Worm (Caenorhabditis elegans) whole organism, L1 larva: ENCODE data around the gene B0547.2.

Source experiments
- C04F5.9 ChIP-seq: sonication (generic microtip); optimal IDR thresholded peaks from 2 replicates; lab custom pipeline; 2016; ENCODE audit warnings: missing genetic modification characterization, missing compliant biosample characterization
- F16B12.6 ChIP-seq: fragments of 150-350 bp; optimal IDR thresholded peaks from 2 replicates; lab custom pipeline; 2014; ENCODE audit warnings: missing biosample characterization, missing genetic modification characterization
- aha-1 ChIP-seq: fragments of 150-350 bp; optimal IDR thresholded peaks from 2 replicates; lab custom pipeline; 2014; ENCODE audit warnings: missing biosample characterization, missing genetic modification characterization
- ceh-8 ChIP-seq: fragments of 200-800 bp; sonication (Bioruptor generic); optimal IDR thresholded peaks from 2 replicates; lab custom pipeline; 2018; ENCODE audit warnings: mild to moderate bottlenecking, missing genetic modification characterization, moderate library complexity, missing compliant biosample characterization
- ceh-82 ChIP-seq, 3 experiments: fragments of 150-350 bp in 1 of 3; sonication (generic microtip) in 2 of 3; optimal IDR thresholded peaks; 2 replicates each; lab custom pipeline; 2014 to 2017; ENCODE audit warnings: missing biosample characterization in 3 of 3, missing genetic modification characterization in 3 of 3
- ceh-90 ChIP-seq: sonication (generic microtip); optimal IDR thresholded peaks from 2 replicates; lab custom pipeline; 2016; ENCODE audit warnings: missing genetic modification characterization, missing compliant biosample characterization
- ces-1 ChIP-seq: fragments of 150-350 bp; optimal IDR thresholded peaks from 2 replicates; lab custom pipeline; 2014; ENCODE audit warnings: missing biosample characterization, missing genetic modification reagents, missing genetic modification characterization
- dsc-1 ChIP-seq: sonication (generic microtip); optimal IDR thresholded peaks from 2 replicates; lab custom pipeline; 2016; ENCODE audit warnings: mild to moderate bottlenecking, missing genetic modification characterization, missing compliant biosample characterization
- egl-13 ChIP-seq: sonication (generic microtip); optimal IDR thresholded peaks from 2 replicates; lab custom pipeline; 2016; ENCODE audit warnings: missing genotype, missing genetic modification reagents, missing genetic modification characterization, missing compliant biosample characterization
- egl-27 ChIP-seq, 2 experiments: fragments of 150-350 bp in 1 of 2; sonication (generic microtip); optimal IDR thresholded peaks; 3 replicates each; lab custom pipeline; 2017 to 2018; ENCODE audit warnings: missing biosample characterization in 2 of 2, missing genetic modification characterization in 2 of 2, missing genetic modification reagents in 2 of 2
- elt-2 ChIP-seq: sonication (generic microtip); optimal IDR thresholded peaks from 2 replicates; lab custom pipeline; 2016; ENCODE audit warnings: missing genetic modification characterization, mild to moderate bottlenecking, inconsistent platforms, missing compliant biosample characterization, missing genetic modification reagents
- ets-5 ChIP-seq: fragments of 200-800 bp; sonication (Bioruptor generic); IDR thresholded peaks from 2 replicates; pipeline ENCODE4 v1.3.6; 2022; ENCODE audit warnings: missing genetic modification characterization, missing compliant biosample characterization
- fkh-4 ChIP-seq: sonication (generic microtip); optimal IDR thresholded peaks from 2 replicates; lab custom pipeline; 2016; ENCODE audit warnings: missing compliant biosample characterization, missing genetic modification characterization, borderline replicate concordance
- fkh-8 ChIP-seq: sonication (generic microtip); optimal IDR thresholded peaks from 2 replicates; lab custom pipeline; 2016; ENCODE audit warnings: mild to moderate bottlenecking, missing genetic modification characterization, missing compliant biosample characterization
- fos-1 ChIP-seq: fragments of 150-350 bp; optimal IDR thresholded peaks from 2 replicates; lab custom pipeline; 2014; ENCODE audit warnings: missing biosample characterization, missing genetic modification characterization
- grh-1 ChIP-seq: fragments of 200-800 bp; sonication (Bioruptor generic); IDR thresholded peaks from 2 replicates; pipeline ENCODE4 v1.3.6; 2022; ENCODE audit warnings: missing genetic modification reagents, missing genetic modification characterization, missing compliant biosample characterization
- hlh-17 ChIP-seq: fragments of 200-800 bp; sonication (Bioruptor generic); optimal IDR thresholded peaks from 2 replicates; lab custom pipeline; 2018; ENCODE audit warnings: missing genetic modification characterization, mild to moderate bottlenecking, missing compliant biosample characterization, moderate library complexity, borderline replicate concordance
- hpl-2 ChIP-seq: fragments of 150-350 bp; optimal IDR thresholded peaks from 2 replicates; lab custom pipeline; 2014; ENCODE audit warnings: missing biosample characterization, missing genetic modification reagents, missing genetic modification characterization
- jun-1 ChIP-seq: fragments of 150-350 bp; optimal IDR thresholded peaks from 2 replicates; lab custom pipeline; 2014; ENCODE audit warnings: missing biosample characterization, missing genetic modification reagents, missing genetic modification characterization
- lin-13 ChIP-seq: fragments of 150-350 bp; optimal IDR thresholded peaks from 2 replicates; lab custom pipeline; 2014; ENCODE audit warnings: missing biosample characterization, missing genetic modification reagents, missing genetic modification characterization
- lin-14 ChIP-seq: fragments of 200-800 bp; sonication (Bioruptor generic); optimal IDR thresholded peaks from 2 replicates; lab custom pipeline; 2018; ENCODE audit warnings: mild to moderate bottlenecking, missing genetic modification characterization, moderate library complexity, missing compliant biosample characterization
- lin-15B ChIP-seq: fragments of 150-350 bp; sonication (generic microtip); optimal IDR thresholded peaks from 3 replicates; lab custom pipeline; 2014; ENCODE audit warnings: missing biosample characterization, missing genetic modification characterization
- lir-3 ChIP-seq: sonication (generic microtip); optimal IDR thresholded peaks from 2 replicates; lab custom pipeline; 2016; ENCODE audit warnings: mild to moderate bottlenecking, missing genetic modification characterization, moderate library complexity, missing compliant biosample characterization; ENCODE audit not compliant: poor library complexity
- lsy-2 ChIP-seq, 2 experiments: fragments of 150-350 bp; optimal IDR thresholded peaks; 2 replicates each; lab custom pipeline; 2014; ENCODE audit warnings: missing biosample characterization in 2 of 2, missing genetic modification characterization in 2 of 2
- mab-9 ChIP-seq: fragments of 200-800 bp; sonication (Bioruptor generic); IDR thresholded peaks from 2 replicates; pipeline ENCODE4 v1.3.6; 2022; ENCODE audit warnings: missing genetic modification reagents, missing genetic modification characterization, missing compliant biosample characterization
- mdl-1 ChIP-seq, 2 experiments: fragments of 150-350 bp; optimal IDR thresholded peaks; 2 replicates each; lab custom pipeline; 2014 to 2017; ENCODE audit warnings: missing biosample characterization in 2 of 2, missing genetic modification characterization in 2 of 2, inconsistent platforms in 1 of 2
- mef-2 ChIP-seq: fragments of 150-350 bp; optimal IDR thresholded peaks from 2 replicates; lab custom pipeline; 2014; ENCODE audit warnings: missing biosample characterization, missing genetic modification characterization
- mep-1 ChIP-seq: fragments of 150-350 bp; optimal IDR thresholded peaks from 2 replicates; lab custom pipeline; 2014; ENCODE audit warnings: missing biosample characterization, missing genetic modification characterization
- nhr-11 ChIP-seq: fragments of 150-350 bp; optimal IDR thresholded peaks from 2 replicates; lab custom pipeline; 2014; ENCODE audit warnings: missing biosample characterization, missing genetic modification characterization
- nhr-237 ChIP-seq: fragments of 150-350 bp; optimal IDR thresholded peaks from 2 replicates; lab custom pipeline; 2014; ENCODE audit warnings: missing biosample characterization, missing genetic modification characterization
- nhr-47 ChIP-seq: sonication (generic microtip); optimal IDR thresholded peaks from 2 replicates; lab custom pipeline; 2016; ENCODE audit warnings: mild to moderate bottlenecking, missing genetic modification characterization, moderate library complexity, missing compliant biosample characterization
- nhr-71 ChIP-seq: sonication (generic microtip); optimal IDR thresholded peaks from 2 replicates; lab custom pipeline; 2016; ENCODE audit warnings: mild to moderate bottlenecking, missing genetic modification characterization, moderate library complexity, missing compliant biosample characterization
- nhr-77 ChIP-seq: fragments of 150-350 bp; optimal IDR thresholded peaks from 2 replicates; lab custom pipeline; 2014; ENCODE audit warnings: missing biosample characterization, missing genetic modification characterization
- nhr-85 ChIP-seq: sonication (generic microtip); peaks from one replicate; lab custom pipeline; 2016; ENCODE audit warnings: missing genetic modification characterization, inconsistent platforms, missing compliant biosample characterization
- pag-3 ChIP-seq: sonication (generic microtip); optimal IDR thresholded peaks from 2 replicates; lab custom pipeline; 2017; ENCODE audit warnings: missing genetic modification characterization, mild to moderate bottlenecking, missing compliant biosample characterization, antibody characterized with exemption, borderline replicate concordance; ENCODE audit not compliant: insufficient read depth
- pax-3 ChIP-seq: fragments of 200-800 bp; sonication (Bioruptor generic); optimal IDR thresholded peaks from 2 replicates; lab custom pipeline; 2018; ENCODE audit warnings: mild to moderate bottlenecking, missing genetic modification characterization, moderate library complexity, missing compliant biosample characterization
- rnt-1 ChIP-seq: sonication (generic microtip); optimal IDR thresholded peaks from 2 replicates; lab custom pipeline; 2016; ENCODE audit warnings: mild to moderate bottlenecking, missing genetic modification characterization, moderate library complexity, missing compliant biosample characterization
- skn-1 ChIP-seq: fragments of 150-350 bp; optimal IDR thresholded peaks from 2 replicates; lab custom pipeline; 2014; ENCODE audit warnings: missing biosample characterization, missing genetic modification characterization
- snpc-4 ChIP-seq: fragments of 150-350 bp; optimal IDR thresholded peaks from 2 replicates; lab custom pipeline; 2014; ENCODE audit warnings: missing biosample characterization, missing genetic modification characterization
- sox-4 ChIP-seq: sonication (generic microtip); optimal IDR thresholded peaks from 2 replicates; lab custom pipeline; 2016; ENCODE audit warnings: missing genetic modification characterization, missing compliant biosample characterization
- sup-37 ChIP-seq: fragments of 200-800 bp; sonication (Bioruptor generic); optimal IDR thresholded peaks from 2 replicates; lab custom pipeline; 2018; ENCODE audit warnings: mild to moderate bottlenecking, missing genetic modification characterization, missing compliant biosample characterization
- swsn-7 ChIP-seq: sonication (generic microtip); optimal IDR thresholded peaks from 2 replicates; lab custom pipeline; 2016; ENCODE audit warnings: missing genetic modification characterization, missing compliant biosample characterization
- tbx-2 ChIP-seq: sonication (generic microtip); optimal IDR thresholded peaks from 2 replicates; lab custom pipeline; 2016; ENCODE audit warnings: missing genetic modification characterization, missing compliant biosample characterization
- unc-130 ChIP-seq: fragments of 150-350 bp; optimal IDR thresholded peaks from 2 replicates; lab custom pipeline; 2017; ENCODE audit warnings: missing biosample characterization, missing genetic modification characterization, inconsistent platforms
- unc-30 ChIP-seq: sonication (generic microtip); optimal IDR thresholded peaks from 2 replicates; lab custom pipeline; 2017; ENCODE audit warnings: missing biosample characterization, missing genetic modification characterization
- unc-62 ChIP-seq: fragments of 150-350 bp; optimal IDR thresholded peaks from 2 replicates; lab custom pipeline; 2014; ENCODE audit warnings: missing biosample characterization, missing genetic modification reagents, missing genetic modification characterization
- unc-86 ChIP-seq: sonication (generic microtip); optimal IDR thresholded peaks from 2 replicates; lab custom pipeline; 2016; ENCODE audit warnings: missing genetic modification characterization, missing compliant biosample characterization

B0547.2 gene

DNA sequence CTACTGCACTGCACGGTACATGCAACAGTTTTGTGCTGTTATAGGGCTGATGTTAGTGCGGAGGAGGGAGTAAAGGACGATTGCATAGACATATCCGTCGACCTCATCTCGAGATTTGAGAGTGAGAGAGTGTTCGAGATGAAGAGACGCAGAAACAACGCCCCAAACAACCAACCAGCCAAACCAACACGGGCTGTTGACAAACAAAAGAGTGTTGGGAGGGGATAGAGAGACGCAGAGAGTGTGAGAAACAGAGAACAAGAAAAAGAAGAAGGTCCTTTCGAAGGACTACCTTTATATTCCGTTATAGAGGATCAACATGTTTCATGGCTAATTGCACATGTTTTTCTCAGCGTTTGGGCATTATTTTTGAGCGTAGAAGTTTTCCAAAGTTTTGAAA lies 45.5 kb upstream of the B0547.2 start (continued):
- TF ChIP-seq lin-15B (tag; lab: Kevin White, UChicago) (no peak), ceh-82 (tag; optimal IDR thresholded peaks at IDR 0.05; lab: Kevin White, UChicago) (peak; percentile 20 to 29 (median 21)), lir-3 (no peak), mef-2 (no peak)

DNA sequence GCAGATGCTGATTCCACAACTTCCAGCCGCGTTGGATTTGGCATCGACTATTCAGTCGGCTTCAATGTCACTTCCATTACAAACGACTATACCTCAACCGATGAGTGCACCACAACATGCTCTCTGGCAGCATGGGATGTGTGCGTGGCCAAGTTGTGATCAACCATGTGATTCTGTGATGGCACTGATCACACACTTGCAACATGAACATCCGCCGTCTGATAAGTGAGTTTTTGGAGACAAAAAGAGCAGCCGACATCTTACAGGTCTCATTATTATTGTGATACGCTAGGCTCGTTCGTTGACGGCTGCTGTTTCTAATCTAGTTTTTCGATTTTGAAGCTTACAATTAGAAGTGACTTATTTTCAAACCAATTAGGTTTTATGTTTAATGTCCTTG lies 43.4 kb upstream of the B0547.2 start:
- TF ChIP-seq nhr-77 (tag; lab: Kevin White, UChicago) = no peak
- TF ChIP-seq ceh-82 (tag; optimal IDR thresholded peaks at IDR 0.05; lab: Kevin White, UChicago) = no peak
- TF ChIP-seq nhr-47 (tag; lab: Kevin White, UChicago) = no peak
- TF ChIP-seq grh-1 = no peak
- TF ChIP-seq snpc-4 (tag; lab: Kevin White, UChicago) = peak; percentile 72
- TF ChIP-seq sox-4 (tag; lab: Kevin White, UChicago) = no peak
- no peak for TF ChIP-seq unc-62 (GFP tag; lab: Kevin White, UChicago)

DNA sequence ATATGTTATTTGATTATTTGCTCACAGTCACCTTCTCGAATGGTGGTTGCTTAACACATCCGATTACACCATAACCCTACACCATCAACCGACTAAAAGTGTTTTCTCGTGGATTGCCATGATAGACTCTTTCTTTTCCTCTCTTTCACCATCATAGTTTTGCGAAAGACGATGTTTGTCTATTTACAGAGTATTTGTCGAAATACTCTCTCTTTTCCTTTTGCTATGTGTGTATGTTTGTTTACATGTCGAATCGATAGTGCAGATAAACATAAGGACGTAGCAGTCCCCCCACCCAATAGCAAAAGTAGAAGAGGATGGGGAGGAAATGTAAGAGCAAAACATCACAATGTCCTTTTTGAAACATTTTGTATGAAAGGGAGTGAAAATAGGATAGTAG lies 42.5 kb upstream of the B0547.2 start:
- TF ChIP-seq mdl-1 (tag; optimal IDR thresholded peaks at IDR 0.05; lab: Kevin White, UChicago) (no peak), lsy-2 (tag; optimal IDR thresholded peaks at IDR 0.05; lab: Kevin White, UChicago) (peak in 1 of 2 experiments; percentile 11), lin-14 (peak; percentile 49), nhr-71 (peak; percentile 40), jun-1 (peak; percentile 7), tbx-2 (tag; lab: Kevin White, UChicago) (peak; percentile 35), nhr-11 (no peak), elt-2 (no peak), fkh-8 (tag; lab: Kevin White, UChicago) (no peak), mab-9 (GFP tag; lab: Robert Waterston, UW) (0 out of 2 replicates have a peak, but pooled peaks have one; percentile 42), rnt-1 (tag; lab: Kevin White, UChicago) (no peak), nhr-77 (tag; lab: Kevin White, UChicago) (peak; percentile 43), nhr-85 (no peak)

ce11 chrIV:5604465-5604864 lies 41.3 kb upstream of the B0547.2 start:
- TF ChIP-seq F16B12.6 (tag; lab: Kevin White, UChicago) (no peak), nhr-71 (peak; percentile 92), dsc-1 (tag; lab: Kevin White, UChicago) (peak; percentile 2), sup-37 (peak; percentile 32), ceh-90 (tag; lab: Kevin White, UChicago) (no peak), skn-1 (tag; lab: Kevin White, UChicago) (peak; percentile 56), hlh-17 (GFP tag; lab: Kevin White, UChicago) (no peak), egl-27 (tag; optimal IDR thresholded peaks at IDR 0.05; lab: Kevin White, UChicago) (peak in 1 of 2 experiments; percentile 23), lir-3 (peak; percentile 29), aha-1 (peak; percentile 18), ces-1 (GFP tag; lab: Kevin White, UChicago) (no peak), swsn-7 (tag; lab: Kevin White, UChicago) (peak; percentile 64), ets-5 (no peak), unc-130 (tag; lab: Kevin White, UChicago) (no peak), unc-30 (no peak), pag-3 (tag; lab: Kevin White, UChicago) (no peak), unc-86 (no peak), lin-15B (tag; lab: Kevin White, UChicago) (no peak), pax-3 (peak; percentile 86), C04F5.9 (tag; lab: Kevin White, UChicago) (no peak), lin-14 (peak; percentile 93), nhr-237 (tag; lab: Kevin White, UChicago) (peak; percentile 2), lin-13 (GFP tag; lab: Kevin White, UChicago) (no peak), hpl-2 (GFP tag; lab: Kevin White, UChicago) (no peak), fkh-4 (tag; lab: Kevin White, UChicago) (no peak), egl-13 (tag; lab: Kevin White, UChicago) (peak; percentile 73), ceh-8 (GFP tag; lab: Kevin White, UChicago) (peak; percentile 73), fos-1 (tag; lab: Kevin White, UChicago) (peak; percentile 41), mep-1 (peak; percentile 61), mab-9 (GFP tag; lab: Robert Waterston, UW) (peak; percentile 33; the same call in 1 of the 2 replicates)
